Fruit fly (Drosophila melanogaster) whole organism: ENCODE results near the gene CG9231.

Experiments used
- CG8478 ChIP-seq: fragments of >200 bp; optimal IDR thresholded peaks from 2 replicates; lab custom pipeline; 2018; ENCODE audit warnings: inconsistent platforms
- Dll ChIP-seq: fragments of >200 bp; optimal IDR thresholded peaks from 2 replicates; lab custom pipeline; 2017
- EcR ChIP-seq, 2 experiments: fragments of >200 bp; optimal IDR thresholded peaks; 2 replicates each; lab custom pipeline; 2017; ENCODE audit warnings: missing biosample characterization in 2 of 2, missing genetic modification characterization in 2 of 2, missing genetic modification reagents in 2 of 2
- pan ChIP-seq: fragments of >200 bp; optimal IDR thresholded peaks from 2 replicates; lab custom pipeline; 2017
- psq ChIP-seq: fragments of >200 bp; optimal IDR thresholded peaks from 2 replicates; lab custom pipeline; 2017
- usp ChIP-seq: fragments of >200 bp; optimal IDR thresholded peaks from 2 replicates; lab custom pipeline; 2017; ENCODE audit warnings: missing biosample characterization, missing genetic modification characterization, mixed read lengths

- TF ChIP-seq psq (lab: Kevin White, UChicago) (no peak), EcR (GFP tag; optimal IDR thresholded peaks at IDR 0.05; lab: Kevin White, UChicago) (peak; percentile 16 to 50), CG8478 (lab: Kevin White, UChicago) (no peak), Dll (lab: Kevin White, UChicago) (no peak), usp (no peak), pan (lab: Kevin White, UChicago) (no peak)
These were observed 29.8 kb downstream of the CG9231 start for dm6 chr3L:19555906-19556457.
